Fruit fly (Drosophila melanogaster): ENCODE measurements around the gene spen.

spen gene

DNA sequence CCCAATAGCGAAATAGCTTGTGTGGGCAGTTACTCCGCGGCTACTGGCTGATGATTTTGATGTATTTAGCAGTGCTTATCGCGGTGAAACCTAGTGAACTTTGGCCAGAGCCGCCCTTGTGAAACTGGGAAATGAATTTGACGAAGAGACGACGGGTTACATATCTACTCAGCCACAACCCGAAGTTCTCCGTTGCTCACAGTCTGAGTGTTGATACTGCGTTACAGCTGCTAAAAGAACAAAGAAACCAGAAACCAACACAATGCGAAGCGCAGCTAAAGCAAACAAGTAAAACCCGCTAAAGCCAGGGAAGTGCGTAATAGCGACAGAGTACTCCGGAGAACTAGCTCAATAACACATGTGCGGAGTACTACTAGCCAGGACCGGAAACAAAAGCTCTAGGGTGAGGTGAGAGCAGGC lies 30.5 kb upstream of the spen start (continued):
- 0 out of 2 replicates have a peak, but pooled peaks have one; percentile 18 for TF ChIP-seq CG11696 (GFP tag; IDR thresholded peaks at IDR 0.05)
- no peak for TF ChIP-seq CG31388 (GFP tag; optimal IDR thresholded peaks at IDR 0.05)
- no peak for TF ChIP-seq CG15479 (GFP tag; optimal IDR thresholded peaks at IDR 0.05)
- TF ChIP-seq Stat92E (GFP tag; optimal IDR thresholded peaks at IDR 0.05): no peak
- no peak for TF ChIP-seq sisA (GFP tag; IDR thresholded peaks at IDR 0.05)
- TF ChIP-seq eyg (GFP tag; optimal IDR thresholded peaks at IDR 0.05): peak; percentile 35
- TF ChIP-seq CG13296 (GFP tag; optimal IDR thresholded peaks at IDR 0.05): peak; percentile 19
- TF ChIP-seq otp (GFP tag; IDR thresholded peaks at IDR 0.05): 0 out of 3 replicates have a peak, but pooled peaks have one; percentile 8
- peak; percentile 51 for TF ChIP-seq lab (GFP tag; optimal IDR thresholded peaks at IDR 0.05)
- TF ChIP-seq CG14860 (GFP tag; IDR thresholded peaks at IDR 0.05; ENCODE audit: partially characterized antibody): no peak
- peak; percentile 3 for TF ChIP-seq CG33213 (GFP tag; optimal IDR thresholded peaks at IDR 0.05)
- peak; percentile 7 for TF ChIP-seq CG6854 (GFP tag; optimal IDR thresholded peaks at IDR 0.05)
- TF ChIP-seq Hand (GFP tag; optimal IDR thresholded peaks at IDR 0.05): peak; percentile 49
- peak; percentile 15 for TF ChIP-seq CG3281 (GFP tag; optimal IDR thresholded peaks at IDR 0.05)
- TF ChIP-seq CG2678 (tag; optimal IDR thresholded peaks at IDR 0.05): peak; percentile 12
- peak; percentile 70 for TF ChIP-seq nom (GFP tag; optimal IDR thresholded peaks at IDR 0.05)
- TF ChIP-seq CG10654 (GFP tag; optimal IDR thresholded peaks at IDR 0.05): no peak
- TF ChIP-seq sob (GFP tag; IDR thresholded peaks at IDR 0.05): peak; percentile 28; the same call in 1 of the 2 replicates
- peak; percentile 37 for TF ChIP-seq Fer1 (GFP tag; optimal IDR thresholded peaks at IDR 0.05)
- peak; percentile 21 for TF ChIP-seq CG17385 (GFP tag; optimal IDR thresholded peaks at IDR 0.05)
- peak; percentile 16; the same call in 1 of the 3 replicates for TF ChIP-seq Dbx (GFP tag; IDR thresholded peaks at IDR 0.05)
- no peak for TF ChIP-seq CG9876 (GFP tag; optimal IDR thresholded peaks at IDR 0.05)
- TF ChIP-seq danr (GFP tag; IDR thresholded peaks at IDR 0.05): no peak
- TF ChIP-seq shn (GFP tag; optimal IDR thresholded peaks at IDR 0.05): no peak
- TF ChIP-seq lola (GFP tag; optimal IDR thresholded peaks at IDR 0.05): no peak
- TF ChIP-seq lmd (GFP tag; IDR thresholded peaks at IDR 0.05): no peak
- TF ChIP-seq chinmo (GFP tag; IDR thresholded peaks at IDR 0.05; ENCODE audit: partially characterized antibody): peak; percentile 63; the same call in 2 of the 4 replicates
- TF ChIP-seq slou (GFP tag; optimal IDR thresholded peaks at IDR 0.05): no peak
- TF ChIP-seq exex (tag; optimal IDR thresholded peaks at IDR 0.05): peak; percentile 9
- TF ChIP-seq odd (GFP tag; optimal IDR thresholded peaks at IDR 0.05): peak; percentile 12

DNA sequence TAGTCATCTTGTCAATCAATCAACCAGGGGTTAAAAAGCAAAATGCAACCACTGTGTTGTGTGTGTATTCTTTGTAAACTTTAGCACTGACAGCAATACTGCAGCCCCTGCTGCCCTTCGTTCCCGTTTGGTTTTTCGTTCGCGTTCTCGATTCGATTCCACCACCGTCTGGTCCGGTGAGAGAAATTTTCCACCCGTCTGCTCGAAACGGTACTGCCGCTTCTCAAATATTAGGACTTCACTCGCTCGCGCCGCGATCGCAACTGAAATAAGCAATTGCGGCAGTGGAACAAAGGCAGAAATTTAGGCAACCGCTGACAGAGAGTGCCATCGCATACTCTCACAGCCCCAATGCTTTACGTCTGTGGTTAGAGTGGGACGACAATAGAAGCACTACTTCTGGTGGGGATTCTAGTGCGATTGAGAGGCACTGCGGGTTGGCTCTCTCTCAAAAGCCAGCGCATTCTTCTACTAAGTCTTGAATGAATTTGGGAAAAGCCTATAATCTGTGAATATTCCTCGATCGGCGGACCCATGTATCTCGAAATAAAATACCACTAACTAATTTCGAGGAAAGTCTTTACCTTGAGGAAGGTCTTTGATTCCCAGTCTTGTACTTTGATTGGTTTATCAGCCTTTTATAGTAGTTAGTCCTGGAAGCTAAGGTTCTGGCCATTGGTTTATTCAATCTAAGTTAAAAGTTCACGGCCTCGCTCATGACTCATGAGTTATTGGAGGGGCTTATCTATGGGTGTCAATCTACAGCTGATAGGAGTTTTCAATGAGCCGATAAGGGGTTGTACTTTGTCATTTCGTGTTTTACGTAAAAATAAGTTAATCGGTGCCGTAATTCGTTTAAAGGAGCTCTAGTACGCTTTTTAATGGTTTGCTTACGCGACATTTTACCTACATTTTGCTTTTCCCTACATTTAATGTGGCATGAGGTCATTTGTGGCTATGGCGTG lies 29.6 kb upstream of the spen start:
- TF ChIP-seq BtbVII (GFP tag; optimal IDR thresholded peaks at IDR 0.05) (peak; percentile 72), Dad (GFP tag; optimal IDR thresholded peaks at IDR 0.05) (peak; percentile 20), E2f1 (GFP tag; IDR thresholded peaks at IDR 0.05) (no peak; the same call in 1 of the 2 replicates), Awh (GFP tag; IDR thresholded peaks at IDR 0.05) (peak; percentile 47; the same call in 1 of the 2 replicates), gro (GFP tag; optimal IDR thresholded peaks at IDR 0.05) (peak; percentile 78), Hsf (GFP tag; optimal IDR thresholded peaks at IDR 0.05) (no peak), CG3065 (GFP tag; optimal IDR thresholded peaks at IDR 0.05) (no peak), ATbp (GFP tag; optimal IDR thresholded peaks at IDR 0.05) (no peak), h (optimal IDR thresholded peaks at IDR 0.05) (no peak), CG31224 (GFP tag; IDR thresholded peaks at IDR 0.05) (no peak), CG3995 (GFP tag; optimal IDR thresholded peaks at IDR 0.05) (no peak), prd (optimal IDR thresholded peaks at IDR 0.05) (no peak), prd (GFP tag; IDR thresholded peaks at IDR 0.05) (no peak), sr (GFP tag; IDR thresholded peaks at IDR 0.05) (peak; percentile 35; the same call in 1 of the 3 replicates), en (GFP tag; optimal IDR thresholded peaks at IDR 0.05) (peak; percentile 13), NC2α (GFP tag; optimal IDR thresholded peaks at IDR 0.05) (no peak), pnt (GFP tag; optimal IDR thresholded peaks at IDR 0.05) (no peak), Sox102F (GFP tag; optimal IDR thresholded peaks at IDR 0.05) (no peak), al (GFP tag; IDR thresholded peaks at IDR 0.05) (no peak), CG3407 (GFP tag; optimal IDR thresholded peaks at IDR 0.05) (peak; percentile 43)
